Fruit fly (Drosophila melanogaster) whole organism, prepupa: Measurements from ENCODE around the gene CG13771.
A peak's percentile ranks its signal among the peaks of the same experiment; 100 is the strongest.

Experiments used
- CG11762 ChIP-seq: fragments of 200-800 bp; sonication (Bioruptor generic); optimal IDR thresholded peaks from 3 replicates; lab custom pipeline; 2016; ENCODE audit warnings: missing biosample characterization, missing genetic modification characterization; ENCODE audit not compliant: insufficient read depth
- CG11902 ChIP-seq: fragments of 200-800 bp; sonication (Bioruptor generic); optimal IDR thresholded peaks from 3 replicates; lab custom pipeline; 2016; ENCODE audit warnings: missing biosample characterization, missing genetic modification characterization
- CG15336 ChIP-seq: fragments of 200-800 bp; sonication (Bioruptor generic); IDR thresholded peaks from 2 replicates; pipeline ENCODE4 v1.3.6; 2022; ENCODE audit warnings: missing biosample characterization, missing genetic modification characterization
- CG1621 ChIP-seq: fragments of 200-800 bp; sonication (Bioruptor generic); optimal IDR thresholded peaks from 3 replicates; lab custom pipeline; 2018; ENCODE audit warnings: missing biosample characterization, mild to moderate bottlenecking, missing genetic modification characterization
- CG3032 ChIP-seq: fragments of 200-800 bp; optimal IDR thresholded peaks from 2 replicates; lab custom pipeline; 2019; ENCODE audit warnings: missing biosample characterization, mild to moderate bottlenecking, missing genetic modification characterization, moderate library complexity
- CG31627 ChIP-seq: fragments of 200-800 bp; sonication (Bioruptor generic); optimal IDR thresholded peaks from 3 replicates; lab custom pipeline; 2016; ENCODE audit warnings: missing biosample characterization, missing genetic modification characterization
- CG34406 ChIP-seq: fragments of 200-800 bp; sonication (Bioruptor generic); optimal IDR thresholded peaks from 3 replicates; lab custom pipeline; 2016; ENCODE audit warnings: missing biosample characterization, missing genetic modification characterization
- CG4318 ChIP-seq: fragments of 200-800 bp; sonication (Bioruptor generic); optimal IDR thresholded peaks from 3 replicates; lab custom pipeline; 2017; ENCODE audit warnings: missing biosample characterization, mild to moderate bottlenecking, missing genetic modification characterization
- CG6276 ChIP-seq: fragments of 200-800 bp; sonication (Bioruptor generic); optimal IDR thresholded peaks from 2 replicates; lab custom pipeline; 2017; ENCODE audit warnings: missing biosample characterization, mild to moderate bottlenecking, missing genetic modification characterization
- CG6792 ChIP-seq: fragments of 200-800 bp; sonication (Bioruptor generic); optimal IDR thresholded peaks from 3 replicates; lab custom pipeline; 2016; ENCODE audit warnings: missing biosample characterization, missing genetic modification characterization
- CG6808 ChIP-seq: fragments of 200-800 bp; sonication (Bioruptor generic); optimal IDR thresholded peaks from 3 replicates; lab custom pipeline; 2017; ENCODE audit warnings: missing biosample characterization, missing genetic modification characterization, mild to moderate bottlenecking, moderate library complexity, missing genetic modification reagents
- CG6854 ChIP-seq: fragments of 200-800 bp; sonication (Bioruptor generic); optimal IDR thresholded peaks from 2 replicates; lab custom pipeline; 2017; ENCODE audit warnings: missing biosample characterization, mild to moderate bottlenecking, missing genetic modification characterization
- CG7368 ChIP-seq: fragments of 200-800 bp; sonication (Bioruptor generic); optimal IDR thresholded peaks from 3 replicates; lab custom pipeline; 2016; ENCODE audit warnings: missing biosample characterization, missing genetic modification characterization
- CG8119 ChIP-seq: fragments of 200-800 bp; sonication (Bioruptor generic); IDR thresholded peaks from 3 replicates; pipeline ENCODE4 v1.3.6; 2022; ENCODE audit warnings: missing biosample characterization, missing genetic modification characterization
- CG8319 ChIP-seq: fragments of 200-800 bp; sonication (Bioruptor generic); optimal IDR thresholded peaks from 3 replicates; lab custom pipeline; 2016; ENCODE audit warnings: missing biosample characterization, missing genetic modification characterization
- CG8632 ChIP-seq: fragments of 200-800 bp; sonication (Bioruptor generic); optimal IDR thresholded peaks from 3 replicates; lab custom pipeline; 2016; ENCODE audit warnings: missing biosample characterization, missing genetic modification characterization
- Eip93F ChIP-seq: fragments of 200-800 bp; sonication (Bioruptor generic); optimal IDR thresholded peaks from 2 replicates; lab custom pipeline; 2016; ENCODE audit warnings: missing biosample characterization, mild to moderate bottlenecking, missing genetic modification characterization
- Ets21C ChIP-seq: fragments of 200-800 bp; sonication (Bioruptor generic); optimal IDR thresholded peaks from 3 replicates; lab custom pipeline; 2016; ENCODE audit warnings: missing biosample characterization, missing genetic modification characterization
- Gug ChIP-seq: fragments of 200-800 bp; sonication (Bioruptor generic); IDR thresholded peaks from 2 replicates; pipeline ENCODE4 v1.3.6; 2022; ENCODE audit warnings: missing biosample characterization, missing genetic modification characterization
- Hr39 ChIP-seq: fragments of 200-800 bp; sonication (Bioruptor generic); optimal IDR thresholded peaks from 2 replicates; lab custom pipeline; 2016; ENCODE audit warnings: missing biosample characterization, missing genetic modification characterization
- Hr4 ChIP-seq: fragments of 200-800 bp; sonication (Bioruptor generic); optimal IDR thresholded peaks from 3 replicates; lab custom pipeline; 2016; ENCODE audit warnings: missing biosample characterization, missing genetic modification characterization
- Lpt ChIP-seq: fragments of 200-800 bp; sonication (Bioruptor generic); optimal IDR thresholded peaks from 3 replicates; lab custom pipeline; 2016; ENCODE audit warnings: missing biosample characterization, missing genetic modification characterization
- Met ChIP-seq: fragments of 200-800 bp; sonication (Bioruptor generic); optimal IDR thresholded peaks from 3 replicates; lab custom pipeline; 2016; ENCODE audit warnings: missing biosample characterization, missing genetic modification characterization
- Sox102F ChIP-seq: fragments of 200-800 bp; sonication (Bioruptor generic); optimal IDR thresholded peaks from 2 replicates; lab custom pipeline; 2016; ENCODE audit warnings: missing biosample characterization, mild to moderate bottlenecking, missing genetic modification characterization
- Sox14 ChIP-seq: fragments of 200-800 bp; sonication (Bioruptor generic); optimal IDR thresholded peaks from 3 replicates; lab custom pipeline; 2016; ENCODE audit warnings: missing biosample characterization, missing genetic modification characterization
- Sox15 ChIP-seq: fragments of 200-800 bp; sonication (Bioruptor generic); optimal IDR thresholded peaks from 3 replicates; lab custom pipeline; 2016; ENCODE audit warnings: missing biosample characterization, missing genetic modification characterization
- achi ChIP-seq: fragments of 200-800 bp; sonication (Bioruptor generic); optimal IDR thresholded peaks from 3 replicates; lab custom pipeline; 2016; ENCODE audit warnings: missing biosample characterization, missing genetic modification characterization
- acj6 ChIP-seq: fragments of 200-800 bp; sonication (Bioruptor generic); optimal IDR thresholded peaks from 3 replicates; lab custom pipeline; 2016; ENCODE audit warnings: missing biosample characterization, missing genetic modification characterization
- eg ChIP-seq: fragments of 200-800 bp; sonication (Bioruptor generic); IDR thresholded peaks from 3 replicates; pipeline ENCODE4 v1.3.6; 2022; ENCODE audit warnings: missing biosample characterization, missing genetic modification characterization
- esn ChIP-seq: fragments of 200-800 bp; sonication (Bioruptor generic); optimal IDR thresholded peaks from 2 replicates; lab custom pipeline; 2016; ENCODE audit warnings: missing biosample characterization, mild to moderate bottlenecking, missing genetic modification characterization, moderate library complexity
- fd59A ChIP-seq: fragments of 200-800 bp; sonication (Bioruptor generic); optimal IDR thresholded peaks from 2 replicates; lab custom pipeline; 2017; ENCODE audit warnings: missing biosample characterization, mild to moderate bottlenecking, missing genetic modification characterization, missing genetic modification reagents
- fd85E ChIP-seq: fragments of 200-800 bp; sonication (Bioruptor generic); optimal IDR thresholded peaks from 3 replicates; lab custom pipeline; 2016; ENCODE audit warnings: missing biosample characterization, missing genetic modification characterization
- fkh ChIP-seq: fragments of 200-800 bp; sonication (Bioruptor generic); optimal IDR thresholded peaks from 3 replicates; lab custom pipeline; 2017; ENCODE audit warnings: missing biosample characterization, mild to moderate bottlenecking, missing genetic modification characterization, moderate library complexity
- lz ChIP-seq: fragments of 200-800 bp; sonication (Bioruptor generic); optimal IDR thresholded peaks from 3 replicates; lab custom pipeline; 2016; ENCODE audit warnings: missing biosample characterization, missing genetic modification characterization
- net ChIP-seq: fragments of 200-800 bp; sonication (Bioruptor generic); optimal IDR thresholded peaks from 3 replicates; lab custom pipeline; 2016; ENCODE audit warnings: missing biosample characterization, missing genetic modification characterization
- salr ChIP-seq, 2 experiments: fragments of 200-800 bp; sonication (Bioruptor generic); optimal IDR thresholded peaks; 3 replicates each; lab custom pipeline; 2016 to 2018; ENCODE audit warnings: missing biosample characterization in 2 of 2, missing genetic modification characterization in 2 of 2, mild to moderate bottlenecking in 1 of 2
- spab ChIP-seq: fragments of 200-800 bp; sonication (Bioruptor generic); optimal IDR thresholded peaks from 2 replicates; lab custom pipeline; 2017; ENCODE audit warnings: missing biosample characterization, mild to moderate bottlenecking, missing genetic modification characterization, missing genetic modification reagents
- ss ChIP-seq, 2 experiments: fragments of 200-800 bp; sonication (Bioruptor generic); optimal IDR thresholded peaks; 2 replicates in 1 of 2; 3 replicates in 1 of 2; lab custom pipeline; 2017 to 2018; ENCODE audit warnings: mild to moderate bottlenecking in 2 of 2, missing biosample characterization in 2 of 2, missing genetic modification characterization in 2 of 2, moderate library complexity in 1 of 2
- svp ChIP-seq: fragments of 200-800 bp; sonication (Bioruptor generic); peaks from one replicate; lab custom pipeline; 2016; ENCODE audit warnings: missing biosample characterization, missing genetic modification characterization
- topi ChIP-seq: fragments of 200-800 bp; sonication (Bioruptor generic); optimal IDR thresholded peaks from 3 replicates; lab custom pipeline; 2016; ENCODE audit warnings: missing biosample characterization, missing genetic modification characterization
- vri ChIP-seq: fragments of 200-800 bp; sonication (Bioruptor generic); optimal IDR thresholded peaks from 3 replicates; lab custom pipeline; 2016; ENCODE audit warnings: missing biosample characterization, mild to moderate bottlenecking, missing genetic modification characterization

The CG13771 gene

dm6 chr2L:6667719-6668325 lies 4.4 kb upstream of the CG13771 start, which contains the start of gene Galt (continued):
- TF ChIP-seq CG11762 (GFP tag; lab: Kevin White, UChicago) (no peak), Hr4 (GFP tag; lab: Kevin White, UChicago) (no peak), esn (GFP tag; lab: Kevin White, UChicago) (peak; percentile 67), salr (GFP tag; optimal IDR thresholded peaks at IDR 0.05; lab: Kevin White, UChicago) (no peak), CG34406 (peak; percentile 34), ss (GFP tag; optimal IDR thresholded peaks at IDR 0.05; lab: Kevin White, UChicago) (peak in 1 of 2 experiments; percentile 64), CG6276 (no peak), topi (GFP tag; lab: Kevin White, UChicago) (peak; percentile 42), CG1621 (no peak), Ets21C (no peak), Eip93F (GFP tag; lab: Kevin White, UChicago) (no peak), acj6 (peak; percentile 34), Hr39 (GFP tag; lab: Kevin White, UChicago) (peak; percentile 17), CG8319 (GFP tag; lab: Kevin White, UChicago) (no peak), fd85E (no peak), CG8119 (GFP tag; lab: Robert Waterston, UW) (peak; percentile 23; the same call in 2 of the 3 replicates), CG6792 (GFP tag; lab: Kevin White, UChicago) (peak; percentile 36), Sox102F (GFP tag; lab: Kevin White, UChicago) (no peak)

- TF ChIP-seq Met (no peak), svp (GFP tag; lab: Kevin White, UChicago) (peak; percentile 100), vri (GFP tag; lab: Kevin White, UChicago) (peak; percentile 82)
Measured at dm6 chr2L:6657969-6658748, 5.3 kb downstream of the CG13771 start, which contains the start of the genes CG31636 and Ube4A. Gene CG31636 (minus strand): TSS chr2L:6658152. Gene Ube4A (plus strand): TSS chr2L:6658517.

- TF ChIP-seq CG1621, result no peak
- TF ChIP-seq achi (GFP tag; lab: Kevin White, UChicago), result peak; percentile 92
Measured at dm6 chr2L:6656264-6656676, 7.1 kb downstream of the CG13771 start, which contains the start of gene CG31633. Gene CG31633 (minus strand): TSS chr2L:6656321.

dm6 chr2L:6649085-6649754 lies 14.2 kb downstream of the CG13771 start, which contains the start of the genes CG31635 and Tango1:
Gene CG31635 (minus strand): TSS chr2L:6649114.
Gene Tango1 (plus strand): TSS chr2L:6649388.
- no peak for TF ChIP-seq Eip93F (GFP tag; lab: Kevin White, UChicago)
- TF ChIP-seq Lpt (GFP tag; lab: Kevin White, UChicago), result no peak
- no peak for TF ChIP-seq CG6808
- TF ChIP-seq CG11762 (GFP tag; lab: Kevin White, UChicago), result no peak
- TF ChIP-seq Ets21C, result no peak
- no peak for TF ChIP-seq Sox15 (GFP tag; lab: Kevin White, UChicago)
- TF ChIP-seq svp (GFP tag; lab: Kevin White, UChicago), result peak; percentile 83
- TF ChIP-seq CG6854 (GFP tag; lab: Kevin White, UChicago), result no peak
- TF ChIP-seq ss (GFP tag; optimal IDR thresholded peaks at IDR 0.05; lab: Kevin White, UChicago), result no peak
- peak; percentile 48 for TF ChIP-seq CG31627 (GFP tag; lab: Kevin White, UChicago)
- TF ChIP-seq Hr39 (GFP tag; lab: Kevin White, UChicago), result no peak
- no peak for TF ChIP-seq spab (GFP tag; lab: Kevin White, UChicago)
- TF ChIP-seq CG15336, result no peak
- TF ChIP-seq esn (GFP tag; lab: Kevin White, UChicago), result peak; percentile 11
- TF ChIP-seq topi (GFP tag; lab: Kevin White, UChicago), result no peak
- TF ChIP-seq CG34406, result no peak
- TF ChIP-seq fkh, result no peak
- peak; percentile 34 for TF ChIP-seq lz
- no peak for TF ChIP-seq net
- peak; percentile 51 for TF ChIP-seq Sox14 (GFP tag; lab: Kevin White, UChicago)
- TF ChIP-seq vri (GFP tag; lab: Kevin White, UChicago), result peak; percentile 20
- TF ChIP-seq Gug (GFP tag; lab: Robert Waterston, UW), result peak; percentile 21; the same call in 1 of the 2 replicates
- TF ChIP-seq CG4318 (GFP tag; lab: Kevin White, UChicago), result no peak
- TF ChIP-seq CG7368 (GFP tag; lab: Kevin White, UChicago), result no peak
- no peak for TF ChIP-seq CG8319 (GFP tag; lab: Kevin White, UChicago)
- TF ChIP-seq CG8632 (GFP tag; lab: Kevin White, UChicago), result no peak
- TF ChIP-seq CG11902 (GFP tag; lab: Kevin White, UChicago), result no peak
- 0 out of 3 replicates have a peak, but pooled peaks have one; percentile 22 for TF ChIP-seq eg (GFP tag; lab: Robert Waterston, UW)
- no peak for TF ChIP-seq fd59A (GFP tag; lab: Kevin White, UChicago)
- TF ChIP-seq CG3032, result peak; percentile 22
